Worm (Caenorhabditis elegans) whole organism, L2 larva: Measurements from ENCODE around the gene srbc-67.

Experiments used
- R02D3.7 ChIP-seq: fragments of 150-350 bp; optimal IDR thresholded peaks from 2 replicates; lab custom pipeline; 2014; ENCODE audit warnings: missing biosample characterization, missing genetic modification characterization
- blmp-1 ChIP-seq: sonication (generic microtip); optimal IDR thresholded peaks from 2 replicates; lab custom pipeline; 2017; ENCODE audit warnings: missing genetic modification characterization, mild to moderate bottlenecking, missing compliant biosample characterization, antibody characterized with exemption, moderate library complexity; ENCODE audit not compliant: insufficient read depth
- ceh-16 ChIP-seq: fragments of 150-350 bp; optimal IDR thresholded peaks from 2 replicates; lab custom pipeline; 2014; ENCODE audit warnings: missing biosample characterization, missing genetic modification characterization
- crh-2 ChIP-seq: sonication (generic microtip); optimal IDR thresholded peaks from 2 replicates; lab custom pipeline; 2017; ENCODE audit warnings: missing biosample characterization, missing genetic modification characterization
- elt-3 ChIP-seq: sonication (generic microtip); optimal IDR thresholded peaks from 2 replicates; lab custom pipeline; 2017; ENCODE audit warnings: missing biosample characterization, missing genetic modification characterization
- fos-1 ChIP-seq: fragments of 150-350 bp; optimal IDR thresholded peaks from 2 replicates; lab custom pipeline; 2014; ENCODE audit warnings: missing biosample characterization, missing genetic modification characterization
- gmeb-1 ChIP-seq: fragments of 150-350 bp; optimal IDR thresholded peaks from 2 replicates; lab custom pipeline; 2014; ENCODE audit warnings: missing biosample characterization, missing genetic modification characterization
- mdl-1 ChIP-seq, 2 experiments: fragments of 150-350 bp in 1 of 2; sonication (generic microtip) in 1 of 2; optimal IDR thresholded peaks; 2 replicates each; lab custom pipeline; 2017; ENCODE audit warnings: missing biosample characterization in 2 of 2, missing genetic modification characterization in 2 of 2
- nhr-6 ChIP-seq: fragments of 150-350 bp; optimal IDR thresholded peaks from 2 replicates; lab custom pipeline; 2014; ENCODE audit warnings: missing biosample characterization, missing genetic modification characterization
- nhr-77 ChIP-seq: fragments of 150-350 bp; optimal IDR thresholded peaks from 2 replicates; lab custom pipeline; 2014; ENCODE audit warnings: missing biosample characterization, missing genetic modification characterization
- snpc-4 ChIP-seq: fragments of 150-350 bp; optimal IDR thresholded peaks from 2 replicates; lab custom pipeline; 2014; ENCODE audit warnings: missing biosample characterization, missing genetic modification characterization
- zag-1 ChIP-seq: fragments of 150-350 bp; optimal IDR thresholded peaks from 2 replicates; lab custom pipeline; 2014; ENCODE audit warnings: missing biosample characterization, missing genetic modification characterization

- TF ChIP-seq R02D3.7 (tag; lab: Kevin White, UChicago) (no peak), nhr-6 (tag; lab: Kevin White, UChicago) (no peak), ceh-16 (tag; lab: Kevin White, UChicago) (no peak), zag-1 (tag; lab: Kevin White, UChicago) (no peak), nhr-77 (tag; lab: Kevin White, UChicago) (no peak), fos-1 (tag; lab: Kevin White, UChicago) (no peak), snpc-4 (tag; lab: Kevin White, UChicago) (no peak), gmeb-1 (no peak), crh-2 (no peak), elt-3 (tag; lab: Kevin White, UChicago) (no peak), blmp-1 (tag; lab: Kevin White, UChicago) (no peak), mdl-1 (tag; optimal IDR thresholded peaks at IDR 0.05; lab: Kevin White, UChicago) (no peak)
Measured at ce11 chrV:3582671-3583070, 41.7 kb upstream of the srbc-67 start.
